Comparison of ENCODE assay signal across 2 worm cellular contexts in the genomic region with DNA sequence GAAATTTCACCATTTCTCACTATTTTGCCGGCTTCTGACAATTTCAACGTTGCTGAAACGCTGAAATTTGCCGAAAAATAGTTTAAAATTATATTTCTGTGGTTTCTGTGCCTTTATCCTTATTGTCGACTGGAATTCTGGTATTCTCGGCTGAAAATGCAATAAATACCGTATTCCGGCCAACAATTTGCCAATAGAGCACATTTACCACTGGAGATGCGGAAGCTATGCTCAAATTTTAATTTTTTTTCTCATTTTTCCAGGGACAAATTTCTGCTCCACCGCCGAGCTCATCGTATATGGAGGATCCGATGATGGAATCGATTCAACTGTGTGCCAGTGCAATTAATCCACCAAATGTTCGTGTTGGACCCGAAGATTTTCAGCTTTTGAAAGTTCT.
A peak's percentile ranks its signal among the peaks of the same experiment; 100 is the strongest.
TF ChIP-seq lines count a peak whose summit lies in the region.

No protein-coding gene starts in this region.

TF ChIP-seq in whole organism, L4 larva, 104 proteins besides CTCF, POLR2A, EP300 and RAD21:
- TF ChIP-seq ama-1 (optimal IDR thresholded peaks at IDR 0.05; lab: Kevin White, UChicago): peak; percentile 49
- TF ChIP-seq lin-38 (GFP tag; IDR thresholded peaks at IDR 0.05; lab: Robert Waterston, UW): no peak
- TF ChIP-seq ztf-11 (tag; optimal IDR thresholded peaks at IDR 0.05; lab: Kevin White, UChicago): no peak
- TF ChIP-seq dmd-6 (GFP tag; IDR thresholded peaks at IDR 0.05; lab: Robert Waterston, UW): no peak
- no peak for TF ChIP-seq lin-29 (GFP tag; IDR thresholded peaks at IDR 0.05; lab: Robert Waterston, UW)
- TF ChIP-seq aha-1 (tag; lab: Kevin White, UChicago): peak; percentile 57
- no peak for TF ChIP-seq Y75B8A.6 (GFP tag; IDR thresholded peaks at IDR 0.05; lab: Robert Waterston, UW)
- TF ChIP-seq dve-1 (tag; optimal IDR thresholded peaks at IDR 0.05; lab: Kevin White, UChicago; ENCODE audit: insufficient read depth): no peak
- no peak for TF ChIP-seq F10B5.3 (tag; optimal IDR thresholded peaks at IDR 0.05; lab: Kevin White, UChicago)
- no peak for TF ChIP-seq lsy-2 (tag; optimal IDR thresholded peaks at IDR 0.05; lab: Kevin White, UChicago)
- no peak for TF ChIP-seq daf-8 (GFP tag; IDR thresholded peaks at IDR 0.05; lab: Robert Waterston, UW)
- peak; percentile 19 for TF ChIP-seq mes-2 (tag; optimal IDR thresholded peaks at IDR 0.05; lab: Kevin White, UChicago; ENCODE audit: poor library complexity, severe bottlenecking)
- TF ChIP-seq madf-5 (GFP tag; IDR thresholded peaks at IDR 0.05; lab: Robert Waterston, UW): 0 out of 4 replicates have a peak, but pooled peaks of 1 of the 2 experiments have one; percentile 33
- TF ChIP-seq daf-16 (GFP tag; optimal IDR thresholded peaks at IDR 0.05; lab: Kevin White, UChicago): no peak
- peak; percentile 2 for TF ChIP-seq daf-16 (tag; optimal IDR thresholded peaks at IDR 0.05; lab: Kevin White, UChicago)
TF ChIP-seq in whole organism, L4 larva: peak in this region for 5.

TF ChIP-seq in whole organism, young adult, 124 proteins besides CTCF, POLR2A, EP300 and RAD21:
- no peak for TF ChIP-seq fkh-3 (tag; optimal IDR thresholded peaks at IDR 0.05; lab: Kevin White, UChicago)
- TF ChIP-seq nhr-27 (tag; optimal IDR thresholded peaks at IDR 0.05; lab: Kevin White, UChicago): no peak
- no peak for TF ChIP-seq ets-4 (GFP tag; optimal IDR thresholded peaks at IDR 0.05; lab: Kevin White, UChicago)
- no peak for TF ChIP-seq hmg-20 (GFP tag; IDR thresholded peaks at IDR 0.05; lab: Robert Waterston, UW)
- TF ChIP-seq dpff-1 (tag; optimal IDR thresholded peaks at IDR 0.05; lab: Kevin White, UChicago): no peak
- TF ChIP-seq gei-17 (GFP tag; optimal IDR thresholded peaks at IDR 0.05; lab: Kevin White, UChicago): no peak
- TF ChIP-seq pbrm-1 (GFP tag; IDR thresholded peaks at IDR 0.05; lab: Robert Waterston, UW): no peak; the same call in 1 of the 2 replicates
- TF ChIP-seq ZK185.1 (tag; optimal IDR thresholded peaks at IDR 0.05; lab: Kevin White, UChicago; ENCODE audit: poor library complexity, severe bottlenecking): no peak
- TF ChIP-seq ekl-4 (GFP tag; IDR thresholded peaks at IDR 0.05; lab: Robert Waterston, UW): 0 out of 2 replicates have a peak, but pooled peaks have one; percentile 22
- no peak for TF ChIP-seq nfya-2 (GFP tag; IDR thresholded peaks at IDR 0.05; lab: Robert Waterston, UW)
- TF ChIP-seq attf-3 (GFP tag; conservative IDR thresholded peaks at IDR 0.05; lab: Robert Waterston, UW): no peak
- no peak for TF ChIP-seq mcd-1 (GFP tag; IDR thresholded peaks at IDR 0.05; lab: Robert Waterston, UW)
- 0 out of 2 replicates have a peak, but pooled peaks have one; percentile 63 for TF ChIP-seq ceh-58 (GFP tag; IDR thresholded peaks at IDR 0.05; lab: Robert Waterston, UW)
- TF ChIP-seq B0336.3 (GFP tag; IDR thresholded peaks at IDR 0.05; lab: Robert Waterston, UW): peak; percentile 86
- peak; percentile 26 for TF ChIP-seq ceh-79 (tag; optimal IDR thresholded peaks at IDR 0.05; lab: Kevin White, UChicago)
- no peak for TF ChIP-seq cebp-2 (GFP tag; IDR thresholded peaks at IDR 0.05; lab: Robert Waterston, UW)
- TF ChIP-seq die-1 (tag; optimal IDR thresholded peaks at IDR 0.05; lab: Kevin White, UChicago): no peak
- no peak for TF ChIP-seq ztf-6 (GFP tag; IDR thresholded peaks at IDR 0.05; lab: Robert Waterston, UW)
- TF ChIP-seq cebp-1 (GFP tag; IDR thresholded peaks at IDR 0.05; lab: Robert Waterston, UW): no peak
- peak; percentile 38 for TF ChIP-seq cebp-1 (tag; optimal IDR thresholded peaks at IDR 0.05; lab: Kevin White, UChicago)
- no peak for TF ChIP-seq madf-3 (GFP tag; IDR thresholded peaks at IDR 0.05; lab: Robert Waterston, UW)
- TF ChIP-seq F49E8.2 (tag; optimal IDR thresholded peaks at IDR 0.05; lab: Kevin White, UChicago; ENCODE audit: insufficient read depth): no peak
- no peak for TF ChIP-seq tbx-9 (tag; optimal IDR thresholded peaks at IDR 0.05; lab: Kevin White, UChicago; ENCODE audit: borderline replicate concordance)
